Worm (Caenorhabditis elegans) whole organism, mixed stage, embryonic: ENCODE data around the gene phat-4.

Experiments used
- M03D4.4 ChIP-seq: sonication (generic microtip); optimal IDR thresholded peaks from 2 replicates; lab custom pipeline; 2017; ENCODE audit warnings: mild to moderate bottlenecking, missing genetic modification characterization, missing compliant biosample characterization
- bed-3 ChIP-seq: fragments of 200-800 bp; sonication (Bioruptor generic); optimal IDR thresholded peaks from 3 replicates; lab custom pipeline; 2018; ENCODE audit warnings: mild to moderate bottlenecking, missing genetic modification characterization, moderate library complexity, missing compliant biosample characterization
- blmp-1 ChIP-seq: fragments of 150-350 bp; optimal IDR thresholded peaks from 2 replicates; lab custom pipeline; 2014; ENCODE audit warnings: missing biosample characterization, missing genetic modification characterization
- ceh-39 ChIP-seq: fragments of 150-350 bp; optimal IDR thresholded peaks from 2 replicates; lab custom pipeline; 2014; ENCODE audit warnings: missing biosample characterization, missing genetic modification characterization
- ceh-43 ChIP-seq: fragments of 200-800 bp; sonication (Bioruptor generic); optimal IDR thresholded peaks from 2 replicates; lab custom pipeline; 2018; ENCODE audit warnings: mild to moderate bottlenecking, missing genetic modification characterization, moderate library complexity, missing compliant biosample characterization
- ces-1 ChIP-seq: fragments of 150-350 bp; optimal IDR thresholded peaks from 2 replicates; lab custom pipeline; 2014; ENCODE audit warnings: missing biosample characterization, missing genetic modification reagents, missing genetic modification characterization
- cnd-1 ChIP-seq: fragments of 200-800 bp; sonication (Bioruptor generic); optimal IDR thresholded peaks from 2 replicates; lab custom pipeline; 2018; ENCODE audit warnings: mild to moderate bottlenecking, missing genetic modification characterization, missing compliant biosample characterization
- drap-1 ChIP-seq: fragments of 200-800 bp; sonication (Bioruptor generic); optimal IDR thresholded peaks from 3 replicates; lab custom pipeline; 2018; ENCODE audit warnings: mild to moderate bottlenecking, missing genetic modification characterization, missing compliant biosample characterization
- elt-3 ChIP-seq: fragments of 150-350 bp; optimal IDR thresholded peaks from 2 replicates; lab custom pipeline; 2014; ENCODE audit warnings: missing biosample characterization, missing genetic modification characterization
- flh-1 ChIP-seq: fragments of 200-800 bp; sonication (Bioruptor generic); optimal IDR thresholded peaks from 2 replicates; lab custom pipeline; 2018; ENCODE audit warnings: mild to moderate bottlenecking, missing genetic modification characterization, moderate library complexity, missing compliant biosample characterization
- hlh-1 ChIP-seq: fragments of 150-350 bp; optimal IDR thresholded peaks from 2 replicates; lab custom pipeline; 2014; ENCODE audit warnings: missing biosample characterization, missing genetic modification reagents, missing genetic modification characterization
- lin-13 ChIP-seq: fragments of 150-350 bp; optimal IDR thresholded peaks from 2 replicates; lab custom pipeline; 2014; ENCODE audit warnings: missing biosample characterization, missing genetic modification characterization
- lin-32 ChIP-seq: fragments of 200-800 bp; sonication (Bioruptor generic); optimal IDR thresholded peaks from 2 replicates; lab custom pipeline; 2018; ENCODE audit warnings: mild to moderate bottlenecking, missing genetic modification characterization, missing compliant biosample characterization
- lsy-2 ChIP-seq: fragments of 150-350 bp; optimal IDR thresholded peaks from 2 replicates; lab custom pipeline; 2014; ENCODE audit warnings: missing biosample characterization, missing genetic modification characterization
- mab-5 ChIP-seq: fragments of 150-350 bp; optimal IDR thresholded peaks from 2 replicates; lab custom pipeline; 2014; ENCODE audit warnings: missing biosample characterization, missing genetic modification characterization
- mep-1 ChIP-seq: fragments of 150-350 bp; optimal IDR thresholded peaks from 2 replicates; lab custom pipeline; 2017; ENCODE audit warnings: missing biosample characterization, missing genetic modification reagents, missing genetic modification characterization, inconsistent platforms
- mls-2 ChIP-seq: sonication (generic microtip); optimal IDR thresholded peaks from 2 replicates; lab custom pipeline; 2016; ENCODE audit warnings: mild to moderate bottlenecking, missing genetic modification characterization, moderate library complexity, missing compliant biosample characterization
- nhr-12 ChIP-seq: fragments of 150-350 bp; optimal IDR thresholded peaks from 2 replicates; lab custom pipeline; 2014; ENCODE audit warnings: missing biosample characterization, missing genetic modification characterization
- nhr-2 ChIP-seq: fragments of 150-350 bp; optimal IDR thresholded peaks from 2 replicates; lab custom pipeline; 2014; ENCODE audit warnings: missing biosample characterization, missing genetic modification characterization
- nhr-28 ChIP-seq: fragments of 150-350 bp; optimal IDR thresholded peaks from 2 replicates; lab custom pipeline; 2014; ENCODE audit warnings: missing biosample characterization, missing genetic modification characterization
- nhr-76 ChIP-seq: sonication (generic microtip); optimal IDR thresholded peaks from 2 replicates; lab custom pipeline; 2017; ENCODE audit warnings: missing biosample characterization, missing genetic modification characterization
- pha-4 ChIP-seq: fragments of 150-350 bp; optimal IDR thresholded peaks from 2 replicates; lab custom pipeline; 2018; ENCODE audit warnings: missing biosample characterization, missing genetic modification reagents, missing genetic modification characterization
- sem-2 ChIP-seq: fragments of 200-800 bp; sonication (Bioruptor generic); optimal IDR thresholded peaks from 2 replicates; lab custom pipeline; 2018; ENCODE audit warnings: mild to moderate bottlenecking, missing genetic modification characterization, missing compliant biosample characterization
- snpc-4 ChIP-seq: fragments of 150-350 bp; optimal IDR thresholded peaks from 2 replicates; lab custom pipeline; 2014; ENCODE audit warnings: missing biosample characterization, missing genetic modification characterization
- sptf-1 ChIP-seq: sonication (generic microtip); optimal IDR thresholded peaks from 2 replicates; lab custom pipeline; 2017; ENCODE audit warnings: mild to moderate bottlenecking, missing genetic modification characterization, moderate library complexity, missing compliant biosample characterization
- unc-120 ChIP-seq: sonication (generic microtip); optimal IDR thresholded peaks from 2 replicates; lab custom pipeline; 2017; ENCODE audit warnings: missing genetic modification characterization, missing compliant biosample characterization; ENCODE audit not compliant: poor library complexity, severe bottlenecking
- unc-39 ChIP-seq: fragments of 150-350 bp; optimal IDR thresholded peaks from 2 replicates; lab custom pipeline; 2014; ENCODE audit warnings: missing biosample characterization, missing genetic modification characterization
- unc-62 ChIP-seq: fragments of 150-350 bp; optimal IDR thresholded peaks from 2 replicates; lab custom pipeline; 2014; ENCODE audit warnings: missing biosample characterization, missing genetic modification reagents, missing genetic modification characterization
- zip-8 ChIP-seq: fragments of 150-350 bp; optimal IDR thresholded peaks from 2 replicates; lab custom pipeline; 2014; ENCODE audit warnings: missing biosample characterization, missing genetic modification characterization

Gene phat-4

DNA sequence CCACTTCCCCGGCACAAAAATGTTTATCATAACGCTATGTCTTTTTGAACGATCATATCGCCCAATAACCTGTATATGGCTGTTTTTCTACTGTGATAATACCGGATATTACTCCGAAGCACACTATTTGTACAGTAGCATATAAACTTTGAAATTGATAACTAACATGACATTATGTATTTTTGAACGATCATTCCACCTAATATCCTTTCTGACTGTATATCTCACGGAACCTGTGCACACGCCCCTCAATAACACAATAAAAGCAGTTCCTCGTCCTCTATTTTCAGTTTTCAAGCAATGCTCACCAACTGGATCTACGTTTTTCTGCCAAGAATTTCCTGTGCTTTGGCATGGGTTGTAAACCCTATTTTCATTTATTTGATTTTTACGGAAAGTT is 28.1 kb upstream of the phat-4 start, which contains the start of gene srj-40:
Gene srj-40, plus strand, starts transcription at position 301 of the 400 bp plus-strand sequence.
- TF ChIP-seq ceh-39 (tag; lab: Kevin White, UChicago) (no peak), snpc-4 (tag; lab: Kevin White, UChicago) (no peak), sptf-1 (no peak), pha-4 (no peak), ceh-43 (GFP tag; lab: Kevin White, UChicago) (no peak), nhr-2 (tag; lab: Kevin White, UChicago) (no peak), flh-1 (GFP tag; lab: Kevin White, UChicago) (no peak), zip-8 (tag; lab: Kevin White, UChicago) (no peak), M03D4.4 (no peak), lin-13 (tag; lab: Kevin White, UChicago) (no peak)

DNA sequence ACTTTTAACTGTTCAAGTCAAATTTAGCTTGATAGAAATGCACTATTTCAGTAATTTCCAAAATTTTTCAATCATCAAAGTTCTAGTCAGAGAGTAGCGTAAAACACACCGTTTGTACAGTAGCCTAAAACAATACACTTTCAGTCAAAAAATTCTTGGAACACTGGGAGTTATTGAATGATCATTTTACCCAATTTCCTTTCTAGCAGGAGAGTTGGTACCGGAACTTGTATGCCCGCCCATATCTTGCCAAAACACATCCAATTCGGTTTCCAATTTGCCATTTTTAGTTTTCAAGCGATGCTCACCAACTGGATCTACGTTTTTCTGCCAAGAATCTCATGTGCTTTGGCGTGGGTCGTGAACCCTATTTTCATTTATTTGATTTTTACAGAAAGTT is 25.4 kb upstream of the phat-4 start, which contains the start of gene srj-39:
Gene srj-39, plus strand, starts transcription at position 301 of the 400 bp plus-strand sequence.
- no peak for TF ChIP-seq mep-1
- TF ChIP-seq lin-32 (GFP tag; lab: Kevin White, UChicago) = no peak
- no peak for TF ChIP-seq flh-1 (GFP tag; lab: Kevin White, UChicago)
- TF ChIP-seq unc-120 (tag; lab: Kevin White, UChicago) = no peak
- TF ChIP-seq sptf-1 = no peak
- TF ChIP-seq nhr-2 (tag; lab: Kevin White, UChicago) = no peak
- no peak for TF ChIP-seq unc-62 (GFP tag; lab: Kevin White, UChicago)
- no peak for TF ChIP-seq lsy-2
- TF ChIP-seq blmp-1 = no peak

DNA sequence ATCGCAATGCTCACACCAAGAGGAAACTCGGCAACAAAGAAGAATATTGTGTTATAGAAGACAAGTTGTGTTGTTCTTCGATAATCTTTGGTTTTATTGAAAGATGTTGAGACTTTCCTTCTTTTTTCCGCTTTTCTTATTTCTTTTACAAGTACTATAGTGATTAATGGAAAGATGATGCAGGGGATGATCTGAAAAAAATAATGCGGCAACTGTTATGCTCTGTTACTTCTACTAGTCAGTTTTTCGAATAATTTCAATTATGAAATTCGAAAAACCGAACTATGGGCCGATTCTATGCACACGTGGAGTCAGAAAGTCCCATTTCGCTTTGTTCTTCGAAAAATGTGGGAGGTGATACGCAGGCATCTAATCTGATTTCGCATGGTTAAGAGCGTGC is 23.0 kb upstream of the phat-4 start:
- no peak for TF ChIP-seq drap-1 (GFP tag; lab: Kevin White, UChicago)
- TF ChIP-seq flh-1 (GFP tag; lab: Kevin White, UChicago) = no peak
- TF ChIP-seq mab-5 (tag; lab: Kevin White, UChicago) = no peak
- TF ChIP-seq zip-8 (tag; lab: Kevin White, UChicago) = no peak

DNA sequence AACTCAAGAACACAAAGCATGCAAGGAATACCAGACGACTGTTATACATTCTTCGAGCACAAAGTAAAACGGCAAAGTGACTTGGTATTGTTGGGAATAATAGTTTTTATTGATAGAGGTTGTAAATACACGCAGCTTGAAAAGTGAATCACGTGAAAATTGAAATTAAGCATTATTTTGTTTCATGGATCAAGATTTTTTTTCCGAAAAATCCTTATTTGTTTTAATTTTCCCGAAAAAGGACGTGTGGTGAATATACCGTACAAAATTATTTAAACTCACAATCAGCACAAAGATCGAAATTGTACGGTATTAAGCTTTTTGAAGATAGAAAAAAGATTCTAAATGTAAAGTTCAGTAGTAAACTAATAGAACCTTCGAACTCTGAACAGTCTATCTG is 19.8 kb upstream of the phat-4 start, which contains the start of gene clc-18:
Gene clc-18, minus strand, starts transcription at position 101 of the 400 bp plus-strand sequence.
- TF ChIP-seq zip-8 (tag; lab: Kevin White, UChicago) = no peak
- TF ChIP-seq nhr-76 (tag; lab: Kevin White, UChicago) = no peak
- no peak for TF ChIP-seq hlh-1 (tag; lab: Kevin White, UChicago)
- TF ChIP-seq mep-1 = no peak
- no peak for TF ChIP-seq flh-1 (GFP tag; lab: Kevin White, UChicago)
- TF ChIP-seq bed-3 (GFP tag; lab: Kevin White, UChicago) = no peak

DNA sequence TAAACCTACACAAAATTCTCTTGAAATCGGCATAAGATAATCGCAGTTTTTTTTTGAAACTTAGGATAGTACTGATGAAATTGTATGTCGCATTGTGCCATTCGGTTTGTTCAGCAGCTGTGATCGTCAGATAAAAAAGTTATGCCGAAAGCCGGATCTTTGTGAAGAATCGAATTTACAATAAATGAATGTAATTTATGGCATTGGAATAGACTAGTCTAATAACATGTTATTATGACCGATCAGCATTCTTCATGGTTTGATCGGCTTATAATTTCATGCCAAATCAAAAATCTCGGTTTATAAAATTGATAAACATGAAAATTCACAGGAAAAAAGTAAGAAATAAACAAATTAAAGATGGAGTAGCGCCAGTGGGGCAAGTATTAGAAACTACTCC is 17.2 kb upstream of the phat-4 start, which contains the start of gene srw-134:
Gene srw-134, minus strand, starts transcription at position 101 of the 400 bp plus-strand sequence.
- TF ChIP-seq elt-3 (tag; lab: Kevin White, UChicago) (no peak), sem-2 (GFP tag; lab: Kevin White, UChicago) (no peak), unc-39 (tag; lab: Kevin White, UChicago) (no peak), lin-13 (tag; lab: Kevin White, UChicago) (no peak), ceh-39 (tag; lab: Kevin White, UChicago) (no peak), cnd-1 (tag; lab: Kevin White, UChicago) (no peak), lin-32 (GFP tag; lab: Kevin White, UChicago) (no peak), nhr-2 (tag; lab: Kevin White, UChicago) (no peak), mab-5 (tag; lab: Kevin White, UChicago) (no peak), nhr-28 (tag; lab: Kevin White, UChicago) (no peak), unc-62 (GFP tag; lab: Kevin White, UChicago) (no peak), M03D4.4 (no peak)

DNA sequence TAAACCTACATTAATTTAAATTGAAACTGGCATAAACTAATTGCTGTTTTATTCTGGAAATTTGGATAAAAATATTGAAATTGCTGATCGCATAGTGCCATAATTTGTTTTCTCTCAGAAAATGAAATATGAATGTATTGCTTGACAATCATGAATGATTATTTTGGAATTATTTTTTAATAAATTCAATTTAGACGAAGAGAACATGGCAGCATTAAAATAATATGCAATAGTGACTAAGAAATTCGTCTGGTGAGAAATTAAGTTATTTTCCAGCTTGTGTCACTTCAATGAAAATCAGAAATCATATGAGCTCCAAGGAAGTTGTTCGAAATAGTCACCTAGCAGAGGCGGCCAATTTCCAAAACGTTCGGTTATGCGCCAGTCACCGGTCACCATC is 15.1 kb upstream of the phat-4 start, which contains the start of gene srw-133:
Gene srw-133, minus strand, starts transcription at position 101 of the 400 bp plus-strand sequence.
- TF ChIP-seq lin-13 (tag; lab: Kevin White, UChicago) (no peak), lin-32 (GFP tag; lab: Kevin White, UChicago) (no peak), ces-1 (GFP tag; lab: Kevin White, UChicago) (no peak), cnd-1 (tag; lab: Kevin White, UChicago) (no peak), mls-2 (tag; lab: Kevin White, UChicago) (no peak), mep-1 (no peak), sem-2 (GFP tag; lab: Kevin White, UChicago) (no peak), nhr-2 (tag; lab: Kevin White, UChicago) (no peak), snpc-4 (tag; lab: Kevin White, UChicago) (no peak), nhr-12 (tag; lab: Kevin White, UChicago) (no peak), sptf-1 (no peak), nhr-76 (tag; lab: Kevin White, UChicago) (no peak), M03D4.4 (no peak)
